Fruit fly (Drosophila melanogaster) whole organism, embryonic: ENCODE measurements around the gene idc.

ENCODE experiments used
- BtbVII ChIP-seq: fragments of 200-800 bp; sonication (Bioruptor generic); optimal IDR thresholded peaks from 3 replicates; lab custom pipeline; 2017; ENCODE audit warnings: missing biosample characterization, mild to moderate bottlenecking, missing genetic modification characterization
- CG12236 ChIP-seq: fragments of 200-800 bp; sonication (Bioruptor generic); optimal IDR thresholded peaks from 2 replicates; lab custom pipeline; 2016; ENCODE audit warnings: missing biosample characterization, missing genetic modification characterization
- CG1233 ChIP-seq: fragments of 200-800 bp; sonication (Bioruptor generic); optimal IDR thresholded peaks from 4 replicates; lab custom pipeline; 2018; ENCODE audit warnings: missing biosample characterization, mild to moderate bottlenecking, missing genetic modification characterization
- CG12391 ChIP-seq: fragments of 200-800 bp; sonication (Bioruptor generic); optimal IDR thresholded peaks from 3 replicates; lab custom pipeline; 2018; ENCODE audit warnings: missing biosample characterization, mild to moderate bottlenecking, missing genetic modification characterization, moderate library complexity
- CG13775 ChIP-seq: fragments of 200-800 bp; sonication (Bioruptor generic); optimal IDR thresholded peaks from 3 replicates; lab custom pipeline; 2017; ENCODE audit warnings: missing biosample characterization, mild to moderate bottlenecking, missing genetic modification characterization
- CG15601 ChIP-seq: fragments of 200-800 bp; sonication (Bioruptor generic); optimal IDR thresholded peaks from 3 replicates; lab custom pipeline; 2019; ENCODE audit warnings: missing biosample characterization, mild to moderate bottlenecking, missing genetic modification characterization, moderate library complexity
- CG1603 ChIP-seq: fragments of 200-800 bp; sonication (Bioruptor generic); optimal IDR thresholded peaks from 2 replicates; lab custom pipeline; 2019; ENCODE audit warnings: missing biosample characterization, mild to moderate bottlenecking, missing genetic modification characterization, moderate library complexity
- CG17186 ChIP-seq: fragments of 200-800 bp; sonication (Bioruptor generic); optimal IDR thresholded peaks from 3 replicates; lab custom pipeline; 2017; ENCODE audit warnings: missing biosample characterization, missing genetic modification reagents, missing genetic modification characterization
- CG17359 ChIP-seq: fragments of 200-800 bp; sonication (Bioruptor generic); optimal IDR thresholded peaks from 3 replicates; lab custom pipeline; 2018; ENCODE audit warnings: missing biosample characterization, mild to moderate bottlenecking, missing genetic modification characterization, moderate library complexity
- CG18476 ChIP-seq: fragments of 200-800 bp; sonication (Bioruptor generic); optimal IDR thresholded peaks from 2 replicates; lab custom pipeline; 2016; ENCODE audit warnings: missing biosample characterization, mild to moderate bottlenecking, missing genetic modification characterization
- CG2120 ChIP-seq: fragments of 200-800 bp; sonication (Bioruptor generic); optimal IDR thresholded peaks from 3 replicates; lab custom pipeline; 2016; ENCODE audit warnings: missing biosample characterization, missing genetic modification characterization
- CG2712 ChIP-seq: fragments of 200-800 bp; optimal IDR thresholded peaks from 3 replicates; lab custom pipeline; 2019; ENCODE audit warnings: missing biosample characterization, mild to moderate bottlenecking, missing genetic modification characterization, moderate library complexity
- CG3281 ChIP-seq: fragments of 200-800 bp; sonication (Bioruptor generic); optimal IDR thresholded peaks from 3 replicates; lab custom pipeline; 2017; ENCODE audit warnings: missing biosample characterization, mild to moderate bottlenecking, missing genetic modification characterization
- CG33213 ChIP-seq: fragments of 200-800 bp; sonication (Bioruptor generic); optimal IDR thresholded peaks from 3 replicates; lab custom pipeline; 2016; ENCODE audit warnings: missing biosample characterization, missing genetic modification characterization
- CG4707 ChIP-seq: fragments of 200-800 bp; sonication (Bioruptor generic); optimal IDR thresholded peaks from 2 replicates; lab custom pipeline; 2018; ENCODE audit warnings: missing biosample characterization, mild to moderate bottlenecking, missing genetic modification characterization, moderate library complexity
- CG7556 ChIP-seq: fragments of 200-800 bp; sonication (Bioruptor generic); optimal IDR thresholded peaks from 2 replicates; lab custom pipeline; 2017; ENCODE audit warnings: missing biosample characterization, mild to moderate bottlenecking, missing genetic modification characterization
- CG8089 ChIP-seq: fragments of 200-800 bp; sonication (Bioruptor generic); optimal IDR thresholded peaks from 3 replicates; lab custom pipeline; 2016; ENCODE audit warnings: missing biosample characterization, missing genetic modification characterization
- CG8281 ChIP-seq: fragments of 200-800 bp; sonication (Bioruptor generic); optimal IDR thresholded peaks from 2 replicates; lab custom pipeline; 2018; ENCODE audit warnings: missing biosample characterization, mild to moderate bottlenecking, missing genetic modification characterization, moderate library complexity
- CoRest ChIP-seq: fragments of 200-800 bp; sonication (Bioruptor generic); optimal IDR thresholded peaks from 3 replicates; lab custom pipeline; 2018; ENCODE audit warnings: missing biosample characterization, mild to moderate bottlenecking, missing genetic modification characterization, moderate library complexity
- ERR ChIP-seq: fragments of 200-800 bp; sonication (Bioruptor generic); optimal IDR thresholded peaks from 2 replicates; lab custom pipeline; 2016; ENCODE audit warnings: missing biosample characterization, missing genetic modification characterization
- Ets65A ChIP-seq: fragments of 200-800 bp; sonication (Bioruptor generic); peaks from one replicate; lab custom pipeline; 2016; ENCODE audit warnings: missing biosample characterization, missing genetic modification characterization
- Hand ChIP-seq: fragments of 200-800 bp; sonication (Bioruptor generic); optimal IDR thresholded peaks from 2 replicates; lab custom pipeline; 2017; ENCODE audit warnings: mild to moderate bottlenecking, missing biosample characterization, missing genetic modification reagents, missing genetic modification characterization
- Hey ChIP-seq: fragments of 200-800 bp; sonication (Bioruptor generic); optimal IDR thresholded peaks from 3 replicates; lab custom pipeline; 2018; ENCODE audit warnings: missing biosample characterization, mild to moderate bottlenecking, missing genetic modification characterization
- HmgZ ChIP-seq: fragments of 200-800 bp; sonication (Bioruptor generic); optimal IDR thresholded peaks from 2 replicates; lab custom pipeline; 2018; ENCODE audit warnings: missing biosample characterization, mild to moderate bottlenecking, missing genetic modification characterization
- Lhr ChIP-seq: fragments of 200-800 bp; sonication (Bioruptor generic); optimal IDR thresholded peaks from 3 replicates; lab custom pipeline; 2017; ENCODE audit warnings: mild to moderate bottlenecking, missing biosample characterization, missing genetic modification reagents, missing genetic modification characterization
- Ssrp ChIP-seq: fragments of 200-800 bp; sonication (Bioruptor generic); optimal IDR thresholded peaks from 2 replicates; lab custom pipeline; 2018; ENCODE audit warnings: missing biosample characterization, mild to moderate bottlenecking, missing genetic modification characterization, moderate library complexity
- croc ChIP-seq: fragments of 200-800 bp; sonication (Bioruptor generic); conservative IDR thresholded peaks from 3 replicates; pipeline ENCODE4 v1.3.6; 2022; ENCODE audit warnings: missing biosample characterization, missing genetic modification characterization
- danr ChIP-seq: fragments of 200-800 bp; sonication (Bioruptor generic); IDR thresholded peaks from 2 replicates; pipeline ENCODE4 v1.3.6; 2022; ENCODE audit warnings: missing biosample characterization, missing genetic modification characterization
- dati ChIP-seq: fragments of 200-800 bp; sonication (Bioruptor generic); IDR thresholded peaks from 2 replicates; pipeline ENCODE4 v1.3.6; 2022; ENCODE audit warnings: missing biosample characterization, missing genetic modification characterization
- gce ChIP-seq: fragments of 200-800 bp; sonication (Bioruptor generic); IDR thresholded peaks from 3 replicates; pipeline ENCODE4 v1.3.6; 2022; ENCODE audit warnings: missing biosample characterization, missing genetic modification characterization
- gcm ChIP-seq: fragments of 200-800 bp; sonication (Bioruptor generic); optimal IDR thresholded peaks from 2 replicates; lab custom pipeline; 2019; ENCODE audit warnings: missing biosample characterization, mild to moderate bottlenecking, missing genetic modification characterization, moderate library complexity
- hkb ChIP-seq, 2 experiments: fragments of 200-800 bp in 1 of 2; fragments of >200 bp in 1 of 2; sonication (Bioruptor generic) in 1 of 2; IDR thresholded peaks in 1 of 2; optimal IDR thresholded peaks in 1 of 2; 2 replicates each; pipeline versions ENCODE4 v1.3.6 to Lab custom; 2017 to 2022; ENCODE audit warnings: missing biosample characterization in 1 of 2, missing genetic modification characterization in 1 of 2
- inv ChIP-seq: fragments of 200-800 bp; sonication (Bioruptor generic); IDR thresholded peaks from 2 replicates; pipeline ENCODE4 v1.3.6; 2022; ENCODE audit warnings: missing biosample characterization, missing genetic modification characterization; ENCODE audit not compliant: partially characterized antibody
- klu ChIP-seq: fragments of 200-800 bp; sonication (Bioruptor generic); IDR thresholded peaks from 2 replicates; pipeline ENCODE4 v1.3.6; 2022; ENCODE audit warnings: missing biosample characterization, missing genetic modification characterization
- lmd ChIP-seq: fragments of 200-800 bp; sonication (Bioruptor generic); IDR thresholded peaks from 2 replicates; pipeline ENCODE4 v1.3.6; 2022; ENCODE audit warnings: missing biosample characterization, missing genetic modification characterization
- lov ChIP-seq, 2 experiments: fragments of 200-800 bp in 1 of 2; fragments of >200 bp in 1 of 2; sonication (Bioruptor generic) in 1 of 2; IDR thresholded peaks in 1 of 2; optimal IDR thresholded peaks in 1 of 2; 2 replicates in 1 of 2; 3 replicates in 1 of 2; pipeline versions ENCODE4 v1.3.6 to Lab custom; 2017 to 2022; ENCODE audit warnings: missing biosample characterization in 1 of 2, missing genetic modification characterization in 1 of 2
- p53 ChIP-seq: fragments of 200-800 bp; sonication (Bioruptor generic); optimal IDR thresholded peaks from 2 replicates; lab custom pipeline; 2016; ENCODE audit warnings: missing biosample characterization, missing genetic modification characterization
- pfk ChIP-seq: fragments of 200-800 bp; sonication (Bioruptor generic); optimal IDR thresholded peaks from 2 replicates; lab custom pipeline; 2018; ENCODE audit warnings: missing biosample characterization, mild to moderate bottlenecking, missing genetic modification characterization, moderate library complexity
- prd ChIP-seq, 3 experiments: fragments of >200 bp in 2 of 3; fragments of 200-800 bp in 1 of 3; sonication (Bioruptor generic) in 1 of 3; optimal IDR thresholded peaks in 2 of 3; IDR thresholded peaks in 1 of 3; 2 replicates in 2 of 3; 3 replicates in 1 of 3; pipeline versions ENCODE4 v1.3.6 to Lab custom; 2017 to 2022; ENCODE audit warnings: missing biosample characterization in 1 of 3, missing genetic modification characterization in 1 of 3
- psq ChIP-seq: fragments of 200-800 bp; sonication (Bioruptor generic); optimal IDR thresholded peaks from 2 replicates; lab custom pipeline; 2017; ENCODE audit warnings: missing biosample characterization, missing genetic modification characterization
- sug ChIP-seq: fragments of 200-800 bp; optimal IDR thresholded peaks from 2 replicates; lab custom pipeline; 2019; ENCODE audit warnings: missing biosample characterization, mild to moderate bottlenecking, missing genetic modification characterization, moderate library complexity
- twi ChIP-seq: fragments of 200-800 bp; optimal IDR thresholded peaks from 2 replicates; lab custom pipeline; 2019; ENCODE audit warnings: missing biosample characterization, mild to moderate bottlenecking, missing genetic modification characterization, moderate library complexity
- vfl ChIP-seq: fragments of 200-800 bp; sonication (Bioruptor generic); optimal IDR thresholded peaks from 2 replicates; lab custom pipeline; 2016; ENCODE audit warnings: missing biosample characterization, missing genetic modification characterization
- zen2 ChIP-seq: fragments of 200-800 bp; sonication (Bioruptor generic); IDR thresholded peaks from 3 replicates; pipeline ENCODE4 v1.3.6; 2022; ENCODE audit warnings: missing biosample characterization, missing genetic modification characterization; ENCODE audit not compliant: partially characterized antibody
- zf30C ChIP-seq: fragments of 200-800 bp; sonication (Bioruptor generic); optimal IDR thresholded peaks from 3 replicates; lab custom pipeline; 2018; ENCODE audit warnings: missing biosample characterization, mild to moderate bottlenecking, missing genetic modification characterization

idc gene

dm6 chr3R:20031043-20031763, 420 bp upstream of the idc start, which contains the start of gene trem (continued):
- TF ChIP-seq psq (GFP tag; lab: Kevin White, UChicago) (peak; percentile 61), hkb (optimal IDR thresholded peaks at IDR 0.05; lab: Kevin White, UChicago) (no peak), hkb (GFP tag; IDR thresholded peaks at IDR 0.05; lab: Robert Waterston, UW) (no peak), CG2120 (GFP tag; lab: Kevin White, UChicago) (peak; percentile 76), CG17359 (peak; percentile 52), vfl (GFP tag; lab: Kevin White, UChicago) (no peak), prd (optimal IDR thresholded peaks at IDR 0.05; lab: Kevin White, UChicago) (no peak), prd (GFP tag; IDR thresholded peaks at IDR 0.05; lab: Robert Waterston, UW) (peak; percentile 81), CG8089 (GFP tag; lab: Kevin White, UChicago) (peak; percentile 16), CoRest (tag; lab: Kevin White, UChicago) (peak; percentile 92), CG18476 (GFP tag; lab: Kevin White, UChicago) (peak; percentile 32), CG7556 (GFP tag; lab: Kevin White, UChicago) (peak; percentile 82), ERR (GFP tag; lab: Kevin White, UChicago) (no peak), CG15601 (tag; lab: Kevin White, UChicago) (peak; percentile 55), twi (tag; lab: Kevin White, UChicago) (peak; percentile 67), Hand (GFP tag; lab: Kevin White, UChicago) (no peak), lmd (peak; percentile 71), CG2712 (tag; lab: Kevin White, UChicago) (peak; percentile 81), CG1233 (GFP tag; lab: Kevin White, UChicago) (peak; percentile 83), CG17186 (no peak), CG12391 (tag; lab: Kevin White, UChicago) (peak; percentile 83), Ets65A (GFP tag; lab: Kevin White, UChicago) (peak; percentile 96), HmgZ (tag; lab: Kevin White, UChicago) (peak; percentile 18), klu (GFP tag; lab: Robert Waterston, UW) (peak; percentile 75), sug (tag; lab: Kevin White, UChicago) (peak; percentile 82)
- TF ChIP-seq, all 482 proteins: peak for 258

dm6 chr3R:20035887-20036286, 4.3 kb downstream of the idc start, which contains the start of gene Regnase-1:
TSS of gene Regnase-1 (minus strand) at chr3R:20036056.
- peak; percentile 77 for TF ChIP-seq CG8281 (tag; lab: Kevin White, UChicago)
- peak; percentile 92 for TF ChIP-seq CG33213 (GFP tag; lab: Kevin White, UChicago)
- TF ChIP-seq inv (GFP tag; lab: Robert Waterston, UW), result peak; percentile 92
- TF ChIP-seq CG3281 (GFP tag; lab: Kevin White, UChicago), result peak; percentile 95
- no peak for TF ChIP-seq hkb (optimal IDR thresholded peaks at IDR 0.05; lab: Kevin White, UChicago)
- peak; percentile 93 for TF ChIP-seq hkb (GFP tag; IDR thresholded peaks at IDR 0.05; lab: Robert Waterston, UW)
- TF ChIP-seq CG4707 (GFP tag; lab: Kevin White, UChicago), result peak; percentile 93
- TF ChIP-seq gce (GFP tag; lab: Robert Waterston, UW), result peak; percentile 95
- peak; percentile 94 for TF ChIP-seq gcm
- TF ChIP-seq Hey (tag; lab: Kevin White, UChicago), result peak; percentile 88
- TF ChIP-seq croc, result peak; percentile 66
- peak; percentile 81 for TF ChIP-seq pfk (GFP tag; lab: Kevin White, UChicago)
- peak; percentile 80 for TF ChIP-seq CG7556 (GFP tag; lab: Kevin White, UChicago)
- TF ChIP-seq CG12236 (GFP tag; lab: Kevin White, UChicago), result peak; percentile 83
- peak; percentile 95 for TF ChIP-seq BtbVII (GFP tag; lab: Kevin White, UChicago)
- peak; percentile 91 for TF ChIP-seq p53 (GFP tag; lab: Kevin White, UChicago)
- peak; percentile 32 for TF ChIP-seq zf30C
- peak; percentile 80 for TF ChIP-seq dati (GFP tag; lab: Robert Waterston, UW)
- TF ChIP-seq psq (GFP tag; lab: Kevin White, UChicago), result peak; percentile 78
- TF ChIP-seq lov (optimal IDR thresholded peaks at IDR 0.05; lab: Kevin White, UChicago), result no peak
- peak; percentile 96 for TF ChIP-seq lov (GFP tag; IDR thresholded peaks at IDR 0.05; lab: Robert Waterston, UW)
- peak; percentile 95 for TF ChIP-seq CG13775
- peak; percentile 35; the same call in 1 of the 2 replicates for TF ChIP-seq danr (GFP tag; lab: Robert Waterston, UW)
- peak; percentile 88 for TF ChIP-seq Lhr (GFP tag; lab: Kevin White, UChicago)
- peak; percentile 65 for TF ChIP-seq Ssrp (tag; lab: Kevin White, UChicago)
- peak; percentile 95 for TF ChIP-seq zen2 (GFP tag; lab: Robert Waterston, UW)
- TF ChIP-seq CG1603, result peak; percentile 96
